Worm (Caenorhabditis elegans): ENCODE results near the gene srh-31.

srh-31 gene

ce11 chrV:17707022-17707421 is at the start of gene srh-31:
Gene srh-31 (plus strand): TSS chrV:17707322.
- no peak for TF ChIP-seq W03F9.2 (tag; optimal IDR thresholded peaks at IDR 0.05)
- TF ChIP-seq him-1 (tag; optimal IDR thresholded peaks at IDR 0.05) = no peak
- no peak for TF ChIP-seq dao-5 (tag; optimal IDR thresholded peaks at IDR 0.05)

DNA sequence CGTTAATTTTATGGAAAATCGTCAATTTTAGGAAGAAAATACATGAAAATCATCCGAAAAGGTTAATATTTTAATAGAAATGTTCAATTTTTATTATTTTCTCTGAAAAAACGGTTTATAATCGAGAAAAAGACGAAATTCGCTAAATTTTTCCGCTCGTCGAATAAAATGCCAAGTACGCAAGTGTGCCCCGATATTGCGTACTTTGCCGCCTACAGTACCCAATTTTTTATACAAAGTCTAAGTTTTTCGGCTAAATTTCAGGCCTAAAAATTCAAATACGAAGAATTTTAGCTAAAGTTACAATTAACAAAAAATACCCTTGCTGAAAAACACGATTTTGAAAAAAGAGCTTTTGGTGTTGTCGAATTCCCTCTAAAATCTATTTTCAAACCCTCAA is 48.3 kb upstream of the srh-31 start:
- TF ChIP-seq dao-5 (tag; optimal IDR thresholded peaks at IDR 0.05) = no peak
- no peak for TF ChIP-seq him-1 (tag; optimal IDR thresholded peaks at IDR 0.05)
- TF ChIP-seq W03F9.2 (tag; optimal IDR thresholded peaks at IDR 0.05) = no peak

DNA sequence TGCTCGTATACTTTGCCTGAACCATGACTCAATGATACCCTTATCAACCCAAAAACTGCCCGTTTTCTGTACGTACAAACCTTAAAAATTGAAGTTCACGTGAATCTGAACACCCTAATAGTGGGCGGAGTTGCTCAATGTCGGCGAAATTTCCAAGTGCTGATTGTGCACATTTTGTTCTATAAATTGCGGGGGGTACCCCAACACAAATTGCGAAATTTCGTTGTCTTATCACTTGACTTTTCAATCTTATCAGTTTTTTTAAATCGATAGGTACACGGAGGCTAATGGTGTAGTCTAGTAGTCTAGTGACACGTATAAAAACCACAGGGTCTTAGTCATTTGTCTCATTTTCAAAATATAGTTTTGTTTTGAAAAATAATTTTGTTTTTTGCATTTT is 47.9 kb upstream of the srh-31 start, which contains the start of gene fbxa-108:
Gene fbxa-108, minus strand, starts transcription at position 158 of the 400 bp plus-strand sequence.
- TF ChIP-seq him-1 (tag; optimal IDR thresholded peaks at IDR 0.05) = no peak
- TF ChIP-seq W03F9.2 (tag; optimal IDR thresholded peaks at IDR 0.05) = no peak
- TF ChIP-seq dao-5 (tag; optimal IDR thresholded peaks at IDR 0.05) = no peak

DNA sequence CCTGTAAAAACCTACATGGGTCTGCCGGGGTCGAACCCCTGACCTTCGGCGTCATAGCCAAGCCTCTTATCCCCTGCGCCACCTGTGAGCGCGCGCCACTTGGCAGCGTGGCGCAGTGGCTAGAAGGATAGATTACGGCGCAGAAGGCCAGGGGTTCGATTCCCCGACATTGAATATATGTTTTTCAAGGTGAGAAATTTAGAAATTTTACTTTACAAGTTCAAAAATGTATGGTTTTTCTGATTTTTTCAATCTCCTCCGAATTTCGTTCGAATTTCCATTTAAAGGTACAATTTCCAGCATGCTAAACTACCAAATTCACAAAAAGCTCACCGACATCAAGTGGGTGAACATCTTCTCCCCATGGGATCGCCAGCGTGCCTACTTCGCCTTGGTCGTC is 47.1 kb upstream of the srh-31 start, which contains the start of gene dgat-2:
Gene dgat-2, plus strand, starts transcription at position 301 of the 400 bp plus-strand sequence.
- TF ChIP-seq W03F9.2 (tag; optimal IDR thresholded peaks at IDR 0.05) = no peak
- TF ChIP-seq him-1 (tag; optimal IDR thresholded peaks at IDR 0.05) = no peak
- no peak for TF ChIP-seq dao-5 (tag; optimal IDR thresholded peaks at IDR 0.05)

- TF ChIP-seq dao-5 (tag; optimal IDR thresholded peaks at IDR 0.05) = no peak
- TF ChIP-seq W03F9.2 (tag; optimal IDR thresholded peaks at IDR 0.05) = no peak
- TF ChIP-seq him-1 (tag; optimal IDR thresholded peaks at IDR 0.05) = no peak
Observed at ce11 chrV:17662260-17662659, 44.9 kb upstream of the srh-31 start.

DNA sequence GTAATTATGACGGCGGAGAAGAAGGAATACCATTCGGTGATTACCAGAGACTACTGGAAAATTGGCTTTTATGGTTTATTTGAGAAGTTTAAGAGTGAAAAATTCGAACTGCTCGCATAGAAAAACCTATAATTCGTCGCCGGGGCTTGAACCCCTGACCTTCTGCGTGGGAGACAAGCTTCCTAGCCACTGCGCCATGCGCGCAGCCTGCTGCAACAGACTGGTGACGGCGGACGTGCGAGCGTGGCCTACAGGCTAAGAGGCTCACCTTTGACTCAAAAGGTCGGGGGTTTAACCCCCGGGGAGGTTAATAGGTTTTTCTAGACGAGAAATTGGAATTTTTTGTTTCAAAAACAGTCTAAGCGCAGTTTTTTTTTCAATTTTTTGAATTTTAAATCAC is 42.8 kb upstream of the srh-31 start:
- TF ChIP-seq W03F9.2 (tag; optimal IDR thresholded peaks at IDR 0.05) = no peak
- no peak for TF ChIP-seq him-1 (tag; optimal IDR thresholded peaks at IDR 0.05)
- TF ChIP-seq dao-5 (tag; optimal IDR thresholded peaks at IDR 0.05) = no peak

ce11 chrV:17665906-17666305 is 41.2 kb upstream of the srh-31 start, which contains the start of gene F59A1.11:
Gene F59A1.11 (minus strand): TSS chrV:17666006.
- TF ChIP-seq him-1 (tag; optimal IDR thresholded peaks at IDR 0.05) = no peak
- no peak for TF ChIP-seq W03F9.2 (tag; optimal IDR thresholded peaks at IDR 0.05)
- no peak for TF ChIP-seq dao-5 (tag; optimal IDR thresholded peaks at IDR 0.05)

- no peak for TF ChIP-seq him-1 (tag; optimal IDR thresholded peaks at IDR 0.05)
- TF ChIP-seq dao-5 (tag; optimal IDR thresholded peaks at IDR 0.05) = no peak
- no peak for TF ChIP-seq W03F9.2 (tag; optimal IDR thresholded peaks at IDR 0.05)
Observed at ce11 chrV:17667676-17668075, 39.4 kb upstream of the srh-31 start, which contains the start of gene F59A1.12. Gene F59A1.12 (minus strand): TSS chrV:17667776.

DNA sequence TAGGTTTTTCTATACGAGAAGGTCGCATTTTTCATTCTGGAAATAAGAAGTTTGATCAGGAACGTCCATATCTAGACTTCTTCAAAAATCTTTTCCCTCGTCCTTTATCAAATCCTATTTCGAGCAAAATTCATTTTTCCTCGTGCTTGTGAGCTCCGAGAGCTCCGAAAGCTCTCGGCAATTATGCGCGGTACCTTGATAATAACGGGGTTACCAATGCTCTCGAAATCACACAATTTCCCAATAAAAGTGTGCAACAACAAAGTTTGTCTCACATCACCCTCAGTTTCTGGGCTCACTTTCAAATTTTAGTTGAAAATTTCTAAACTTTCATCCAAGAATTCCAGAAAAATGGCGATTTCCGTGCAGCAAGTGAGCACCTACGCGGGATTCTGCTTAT is 38.6 kb upstream of the srh-31 start, which contains the start of gene str-89:
Gene str-89, plus strand, starts transcription at position 301 of the 400 bp plus-strand sequence.
- TF ChIP-seq W03F9.2 (tag; optimal IDR thresholded peaks at IDR 0.05) (no peak), dao-5 (tag; optimal IDR thresholded peaks at IDR 0.05) (no peak), him-1 (tag; optimal IDR thresholded peaks at IDR 0.05) (no peak)

DNA sequence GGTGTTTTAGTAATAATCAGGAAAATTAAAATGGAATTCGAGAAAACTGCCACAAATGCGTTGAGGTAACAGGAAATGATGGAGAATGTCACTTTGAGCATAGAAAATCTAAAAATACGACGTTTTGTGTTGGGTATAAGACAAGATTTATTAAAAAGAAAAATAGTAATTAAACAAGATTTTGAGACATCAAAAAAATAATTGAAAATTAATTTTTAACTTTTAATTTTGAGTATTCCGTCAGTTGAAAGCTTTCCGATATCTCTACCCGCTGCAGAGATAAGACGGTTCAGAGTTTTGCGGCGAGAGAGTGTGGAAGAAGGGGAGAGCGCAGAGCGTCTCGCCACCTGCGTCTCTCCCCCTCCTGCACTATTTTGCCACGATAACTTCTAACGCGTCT is 33.8 kb upstream of the srh-31 start, which contains the start of gene str-93:
Gene str-93, minus strand, starts transcription at position 101 of the 400 bp plus-strand sequence.
- TF ChIP-seq dao-5 (tag; optimal IDR thresholded peaks at IDR 0.05) (no peak), him-1 (tag; optimal IDR thresholded peaks at IDR 0.05) (no peak), W03F9.2 (tag; optimal IDR thresholded peaks at IDR 0.05) (no peak)

DNA sequence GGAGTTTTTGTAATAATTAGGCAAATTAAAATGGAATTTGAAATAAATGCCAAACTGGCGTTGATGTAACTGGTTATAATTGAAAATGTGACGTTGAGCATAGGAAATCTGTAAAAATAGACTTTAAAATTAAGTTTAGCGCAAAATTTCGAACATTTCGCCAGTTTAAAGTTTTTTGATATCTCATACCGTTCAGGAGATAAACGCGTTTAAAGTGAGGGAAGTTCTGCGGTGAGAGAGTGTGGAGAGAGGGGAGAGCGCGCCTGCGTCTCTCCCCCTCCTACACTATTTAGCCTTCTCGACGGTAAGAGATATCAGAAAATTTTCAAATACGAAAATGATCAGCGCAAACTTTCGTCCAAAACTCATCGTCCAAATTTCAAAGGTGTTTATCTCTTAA is 30.6 kb upstream of the srh-31 start, which contains the start of gene str-92:
Gene str-92, minus strand, starts transcription at position 101 of the 400 bp plus-strand sequence.
- no peak for TF ChIP-seq him-1 (tag; optimal IDR thresholded peaks at IDR 0.05)
- no peak for TF ChIP-seq dao-5 (tag; optimal IDR thresholded peaks at IDR 0.05)
- no peak for TF ChIP-seq W03F9.2 (tag; optimal IDR thresholded peaks at IDR 0.05)

DNA sequence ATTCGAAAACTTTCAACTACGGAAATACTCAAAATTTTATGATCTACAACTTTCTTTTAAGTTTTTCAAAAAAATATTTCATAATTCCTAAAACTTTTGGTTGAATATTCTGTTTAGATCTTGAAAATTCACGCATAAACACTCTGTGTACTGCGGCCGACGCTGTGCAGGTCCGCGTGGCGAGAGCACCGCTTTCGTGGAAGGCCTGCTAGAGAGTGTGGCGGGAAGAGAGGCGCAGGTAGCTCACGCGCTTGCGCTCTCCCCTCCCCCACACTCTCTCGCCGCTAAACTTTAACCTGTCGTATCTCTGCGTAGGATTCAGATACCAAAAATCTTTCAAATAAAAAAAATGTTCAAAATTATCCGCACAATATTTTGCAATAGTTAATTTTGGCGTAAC is 23.8 kb upstream of the srh-31 start:
- TF ChIP-seq dao-5 (tag; optimal IDR thresholded peaks at IDR 0.05) (no peak), him-1 (tag; optimal IDR thresholded peaks at IDR 0.05) (no peak), W03F9.2 (tag; optimal IDR thresholded peaks at IDR 0.05) (no peak)

DNA sequence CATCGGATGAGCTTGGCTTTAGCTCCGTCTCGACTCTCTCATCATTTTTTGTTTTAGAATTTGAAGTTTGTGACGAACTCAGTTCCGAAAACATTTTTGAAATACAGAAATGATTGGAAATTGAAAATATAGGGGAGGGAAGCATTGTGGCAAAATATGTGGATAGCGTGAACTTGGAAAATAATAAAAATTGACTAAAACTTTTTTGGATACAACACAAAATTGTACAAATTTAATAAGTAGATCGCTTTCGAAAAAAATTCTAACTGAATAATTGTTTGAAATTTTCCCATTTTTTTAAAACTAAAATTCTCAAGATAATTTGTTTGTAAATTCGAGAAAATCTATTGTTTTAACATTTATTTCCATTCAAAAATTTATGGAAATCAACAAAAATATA is 23.4 kb upstream of the srh-31 start, which contains the start of gene F59A1.15:
Gene F59A1.15, minus strand, starts transcription at position 101 of the 400 bp plus-strand sequence.
- TF ChIP-seq W03F9.2 (tag; optimal IDR thresholded peaks at IDR 0.05) (no peak), dao-5 (tag; optimal IDR thresholded peaks at IDR 0.05) (no peak), him-1 (tag; optimal IDR thresholded peaks at IDR 0.05) (no peak)

DNA sequence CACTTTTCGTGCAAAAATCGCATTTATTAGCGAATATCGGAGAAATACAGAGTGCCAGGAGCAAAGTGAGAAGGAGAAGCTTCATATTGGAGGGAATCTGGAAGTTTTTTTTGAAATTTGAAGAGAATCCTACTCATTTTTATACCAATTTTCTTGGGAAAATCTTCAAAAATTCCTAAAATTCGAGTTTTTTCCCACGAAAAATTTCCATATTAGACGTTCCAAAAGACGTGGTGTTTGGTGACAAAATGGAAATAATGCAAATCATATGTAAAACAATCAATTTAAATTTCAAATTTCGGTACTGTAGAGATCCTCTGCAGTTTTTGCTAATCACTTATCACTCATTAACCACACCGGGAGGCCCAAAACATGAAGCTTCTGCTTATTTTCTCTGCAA is 22.3 kb upstream of the srh-31 start, which contains the start of the genes F59A1.16 and F59A1.6:
Gene F59A1.16, minus strand, starts transcription at position 101 of the 400 bp plus-strand sequence.
Gene F59A1.6, plus strand, starts transcription at position 285 of the 400 bp plus-strand sequence.
- TF ChIP-seq dao-5 (tag; optimal IDR thresholded peaks at IDR 0.05) (no peak), W03F9.2 (tag; optimal IDR thresholded peaks at IDR 0.05) (no peak), him-1 (tag; optimal IDR thresholded peaks at IDR 0.05) (no peak)

ce11 chrV:17686852-17687251 is 20.3 kb upstream of the srh-31 start, which contains the start of gene F59A1.18:
Gene F59A1.18 (minus strand): TSS chrV:17686952.
- TF ChIP-seq him-1 (tag; optimal IDR thresholded peaks at IDR 0.05) (no peak), W03F9.2 (tag; optimal IDR thresholded peaks at IDR 0.05) (no peak), dao-5 (tag; optimal IDR thresholded peaks at IDR 0.05) (no peak)

Measured in whole organism, L4/young adult.